Worm (Caenorhabditis elegans): ENCODE measurements around the gene elof-1.

- TF ChIP-seq pax-1 (tag; optimal IDR thresholded peaks at IDR 0.05) (no peak), hlh-8 (tag; optimal IDR thresholded peaks at IDR 0.05) (no peak), sox-4 (tag; optimal IDR thresholded peaks at IDR 0.05) (no peak), C38D4.7 (GFP tag; optimal IDR thresholded peaks at IDR 0.05) (no peak), F13H6.1 (tag; optimal IDR thresholded peaks at IDR 0.05) (no peak), ceh-30 (tag; optimal IDR thresholded peaks at IDR 0.05) (no peak), ceh-19 (GFP tag; optimal IDR thresholded peaks at IDR 0.05) (no peak), pha-2 (tag; optimal IDR thresholded peaks at IDR 0.05) (no peak), nhr-11 (tag; optimal IDR thresholded peaks at IDR 0.05) (no peak), C08G9.2 (tag; optimal IDR thresholded peaks at IDR 0.05) (no peak), hlh-30 (tag; optimal IDR thresholded peaks at IDR 0.05; ENCODE audit: insufficient read depth) (no peak), unc-42 (tag; optimal IDR thresholded peaks at IDR 0.05) (no peak)
Measured at ce11 chrII:14319227-14319626, 30.3 kb upstream of the elof-1 start.
